Worm (Caenorhabditis elegans): ENCODE results near the gene cpz-2.

DNA sequence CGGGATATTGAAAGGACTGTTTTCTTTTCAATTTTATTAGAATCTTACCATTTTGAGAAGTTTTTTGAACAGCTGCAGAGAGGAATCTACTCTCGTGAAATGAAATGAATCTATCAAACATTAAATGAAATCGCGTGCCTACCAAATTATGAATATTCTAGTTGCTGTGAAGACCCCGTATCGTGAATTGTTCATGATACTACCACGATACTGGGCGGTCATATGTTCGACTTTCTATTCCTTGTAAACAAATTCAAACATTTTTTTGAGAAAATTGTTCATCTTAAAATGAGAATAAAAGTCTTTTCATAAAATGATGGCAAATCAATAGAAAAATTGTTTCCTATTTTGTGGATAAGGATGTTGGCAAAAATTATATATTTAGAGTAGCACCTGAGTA, 4.8 kb downstream of the cpz-2 start, which contains the start of gene gcy-34:
- no peak for TF ChIP-seq him-1 (tag; optimal IDR thresholded peaks at IDR 0.05)
- TF ChIP-seq W03F9.2 (tag; optimal IDR thresholded peaks at IDR 0.05) = no peak
- TF ChIP-seq dao-5 (tag; optimal IDR thresholded peaks at IDR 0.05) = no peak

Data from whole organism, L4/young adult.